Fruit fly (Drosophila melanogaster): ENCODE results near the gene trn.
A peak's percentile ranks its signal among the peaks of the same experiment; 100 is the strongest.

Gene trn

dm6 chr3L:13109362-13109761, 4.7 kb upstream of the trn start (continued):
- peak; percentile 60 to 93 for TF ChIP-seq ss (GFP tag; optimal IDR thresholded peaks at IDR 0.05)
- no peak for TF ChIP-seq CG6792 (GFP tag; optimal IDR thresholded peaks at IDR 0.05)
- peak; percentile 58 for TF ChIP-seq CG4318 (GFP tag; optimal IDR thresholded peaks at IDR 0.05)
- TF ChIP-seq CG6163 (GFP tag; IDR thresholded peaks at IDR 0.05) = peak; percentile 51; the same call in 2 of the 3 replicates
- TF ChIP-seq Eip75B (GFP tag; optimal IDR thresholded peaks at IDR 0.05) = peak; percentile 13
- TF ChIP-seq CG10669 (GFP tag; optimal IDR thresholded peaks at IDR 0.05) = peak; percentile 56
- no peak for TF ChIP-seq CG11762 (GFP tag; optimal IDR thresholded peaks at IDR 0.05; ENCODE audit: insufficient read depth)
- TF ChIP-seq vri (GFP tag; optimal IDR thresholded peaks at IDR 0.05) = no peak
- peak; percentile 64 for TF ChIP-seq CG15336 (GFP tag; IDR thresholded peaks at IDR 0.05)
- peak; percentile 55 for TF ChIP-seq CG3919 (GFP tag; optimal IDR thresholded peaks at IDR 0.05)
- TF ChIP-seq dsx (GFP tag; optimal IDR thresholded peaks at IDR 0.05; ENCODE audit: poor library complexity, severe bottlenecking) = peak; percentile 67
- TF ChIP-seq Met (GFP tag; optimal IDR thresholded peaks at IDR 0.05) = no peak
- 0 out of 2 replicates have a peak, but pooled peaks have one; percentile 12 for TF ChIP-seq CG11294 (GFP tag; IDR thresholded peaks at IDR 0.05)
- TF ChIP-seq CG8632 (GFP tag; optimal IDR thresholded peaks at IDR 0.05) = peak; percentile 28
- TF ChIP-seq CG6276 (GFP tag; optimal IDR thresholded peaks at IDR 0.05) = peak; percentile 60
- TF ChIP-seq CG1621 (tag; optimal IDR thresholded peaks at IDR 0.05) = peak; percentile 10
- TF ChIP-seq CG6854 (GFP tag; optimal IDR thresholded peaks at IDR 0.05) = no peak
- peak; percentile 78 for TF ChIP-seq CG8119 (GFP tag; IDR thresholded peaks at IDR 0.05)
- peak; percentile 43 for TF ChIP-seq net (GFP tag; optimal IDR thresholded peaks at IDR 0.05)
- no peak for TF ChIP-seq Hr38 (GFP tag; optimal IDR thresholded peaks at IDR 0.05)
- peak; percentile 80 for TF ChIP-seq CG32006 (GFP tag; optimal IDR thresholded peaks at IDR 0.05)
- TF ChIP-seq Ets21C (GFP tag; optimal IDR thresholded peaks at IDR 0.05) = no peak
- no peak for TF ChIP-seq topi (GFP tag; optimal IDR thresholded peaks at IDR 0.05)
- no peak for TF ChIP-seq Smox (GFP tag; optimal IDR thresholded peaks at IDR 0.05)
- TF ChIP-seq pdm3 (GFP tag; optimal IDR thresholded peaks at IDR 0.05) = peak; percentile 32
- peak; percentile 59 for TF ChIP-seq OdsH (GFP tag; optimal IDR thresholded peaks at IDR 0.05)
- peak; percentile 44 for TF ChIP-seq fd59A (GFP tag; optimal IDR thresholded peaks at IDR 0.05)

dm6 chr3L:13111422-13111821, 2.6 kb upstream of the trn start:
- TF ChIP-seq fkh (GFP tag; optimal IDR thresholded peaks at IDR 0.05) (peak; percentile 26), spab (GFP tag; optimal IDR thresholded peaks at IDR 0.05) (no peak)

dm6 chr3L:13115102-13115501, 1.0 kb downstream of the trn start:
- TF ChIP-seq CG1621 (tag; optimal IDR thresholded peaks at IDR 0.05) (no peak), fd85E (GFP tag; optimal IDR thresholded peaks at IDR 0.05) (no peak), CG3032 (tag; optimal IDR thresholded peaks at IDR 0.05) (no peak), Sox15 (GFP tag; optimal IDR thresholded peaks at IDR 0.05) (no peak), Lpt (GFP tag; optimal IDR thresholded peaks at IDR 0.05) (no peak), Hr39 (GFP tag; optimal IDR thresholded peaks at IDR 0.05) (no peak), CG34406 (GFP tag; optimal IDR thresholded peaks at IDR 0.05) (no peak), Eip93F (GFP tag; optimal IDR thresholded peaks at IDR 0.05) (no peak), fd59A (GFP tag; optimal IDR thresholded peaks at IDR 0.05) (no peak), CG32006 (GFP tag; optimal IDR thresholded peaks at IDR 0.05) (no peak), CG8319 (GFP tag; optimal IDR thresholded peaks at IDR 0.05) (no peak), CG11902 (GFP tag; optimal IDR thresholded peaks at IDR 0.05) (no peak)

- TF ChIP-seq Sox15 (GFP tag; optimal IDR thresholded peaks at IDR 0.05) (no peak), CG16779 (tag; optimal IDR thresholded peaks at IDR 0.05) (no peak), CG11762 (GFP tag; optimal IDR thresholded peaks at IDR 0.05; ENCODE audit: insufficient read depth) (no peak), fd59A (GFP tag; optimal IDR thresholded peaks at IDR 0.05) (no peak), CG9139 (GFP tag; optimal IDR thresholded peaks at IDR 0.05) (no peak), CG6854 (GFP tag; optimal IDR thresholded peaks at IDR 0.05) (peak; percentile 49), dsx (GFP tag; optimal IDR thresholded peaks at IDR 0.05; ENCODE audit: poor library complexity, severe bottlenecking) (no peak), Eip78C (GFP tag) (peak; percentile 51)
Measured at dm6 chr3L:13118983-13119382, 4.9 kb downstream of the trn start.
